Fruit fly (Drosophila melanogaster): ENCODE measurements around the gene CheB38a.

CheB38a gene

dm6 chr2L:20796758-20797514 is 21.4 kb downstream of the CheB38a start, which contains the start of gene vari (continued):
- no peak for TF ChIP-seq lilli (GFP tag; optimal IDR thresholded peaks at IDR 0.05)
- TF ChIP-seq CG17359 (tag; optimal IDR thresholded peaks at IDR 0.05) = peak; percentile 1
- no peak for TF ChIP-seq Hr3 (GFP tag; optimal IDR thresholded peaks at IDR 0.05)
- no peak for TF ChIP-seq CG14441 (GFP tag; IDR thresholded peaks at IDR 0.05)
- no peak for TF ChIP-seq hb (GFP tag; IDR thresholded peaks at IDR 0.05; ENCODE audit: partially characterized antibody)
- TF ChIP-seq Rfx (GFP tag; IDR thresholded peaks at IDR 0.05) = no peak
- TF ChIP-seq oc (tag; optimal IDR thresholded peaks at IDR 0.05) = no peak
- TF ChIP-seq CG13894 (tag; optimal IDR thresholded peaks at IDR 0.05) = peak; percentile 61
- peak; percentile 42 for TF ChIP-seq her (GFP tag; optimal IDR thresholded peaks at IDR 0.05)
- peak; percentile 57; the same call in 1 of the 2 replicates for TF ChIP-seq CG4360 (GFP tag; IDR thresholded peaks at IDR 0.05)
- no peak for TF ChIP-seq wdn (GFP tag; IDR thresholded peaks at IDR 0.05)
- TF ChIP-seq Hey (tag; optimal IDR thresholded peaks at IDR 0.05) = no peak
- no peak for TF ChIP-seq CG2678 (tag; optimal IDR thresholded peaks at IDR 0.05)
- TF ChIP-seq CG4707 (GFP tag; optimal IDR thresholded peaks at IDR 0.05) = no peak
- TF ChIP-seq CG15011 (GFP tag; optimal IDR thresholded peaks at IDR 0.05) = no peak
- TF ChIP-seq phol (tag; optimal IDR thresholded peaks at IDR 0.05) = peak; percentile 53
- TF ChIP-seq tna (GFP tag; IDR thresholded peaks at IDR 0.05; ENCODE audit: partially characterized antibody) = 0 out of 2 replicates have a peak, but pooled peaks have one; percentile 26
- TF ChIP-seq CG3281 (GFP tag; optimal IDR thresholded peaks at IDR 0.05) = no peak
- peak; percentile 33; the same call in 1 of the 2 replicates for TF ChIP-seq vvl (GFP tag; IDR thresholded peaks at IDR 0.05)
- peak; percentile 51; the same call in 1 of the 3 replicates for TF ChIP-seq dysf (GFP tag; IDR thresholded peaks at IDR 0.05)
- no peak for TF ChIP-seq bigmax (GFP tag; optimal IDR thresholded peaks at IDR 0.05)
- no peak for TF ChIP-seq CG10209 (GFP tag; optimal IDR thresholded peaks at IDR 0.05)
- no peak for TF ChIP-seq ERR (GFP tag; optimal IDR thresholded peaks at IDR 0.05)
- TF ChIP-seq HLH3B (GFP tag; IDR thresholded peaks at IDR 0.05) = no peak
- TF ChIP-seq klu (GFP tag; IDR thresholded peaks at IDR 0.05) = no peak
- TF ChIP-seq tx (GFP tag; optimal IDR thresholded peaks at IDR 0.05) = no peak
- no peak for TF ChIP-seq CG3065 (GFP tag; optimal IDR thresholded peaks at IDR 0.05)
- no peak for TF ChIP-seq MTF-1 (GFP tag; optimal IDR thresholded peaks at IDR 0.05; ENCODE audit: borderline replicate concordance)
- TF ChIP-seq CG8359 (GFP tag; optimal IDR thresholded peaks at IDR 0.05; ENCODE audit: borderline replicate concordance) = no peak
- no peak for TF ChIP-seq CG33213 (GFP tag; optimal IDR thresholded peaks at IDR 0.05)
- TF ChIP-seq CG6813 (GFP tag; optimal IDR thresholded peaks at IDR 0.05) = no peak
- TF ChIP-seq CG7839 (tag; optimal IDR thresholded peaks at IDR 0.05) = no peak
- no peak for TF ChIP-seq CG17802 (tag; optimal IDR thresholded peaks at IDR 0.05)

dm6 chr2L:20795774-20796173 is 22.6 kb downstream of the CheB38a start:
- no peak for TF ChIP-seq CG3065 (GFP tag; optimal IDR thresholded peaks at IDR 0.05)
- 0 out of 3 replicates have a peak, but pooled peaks have one; percentile 4 for TF ChIP-seq zfh1 (GFP tag; IDR thresholded peaks at IDR 0.05)
- TF ChIP-seq Pdp1 (GFP tag; optimal IDR thresholded peaks at IDR 0.05) = peak in 1 of 2 experiments; percentile 64
- TF ChIP-seq Elba2 (GFP tag; optimal IDR thresholded peaks at IDR 0.05) = peak; percentile 54
- TF ChIP-seq CG13894 (tag; optimal IDR thresholded peaks at IDR 0.05) = peak; percentile 74
- TF ChIP-seq cg (GFP tag; optimal IDR thresholded peaks at IDR 0.05) = peak; percentile 12
- TF ChIP-seq Opbp (GFP tag; IDR thresholded peaks at IDR 0.05; ENCODE audit: partially characterized antibody) = no peak

Measured in whole organism, embryonic.